Worm (Caenorhabditis elegans) whole organism, L2 larva: ENCODE data around the gene scrm-5.

Experiments used
- elt-1 ChIP-seq: fragments of 150-350 bp; optimal IDR thresholded peaks from 2 replicates; lab custom pipeline; 2014; ENCODE audit warnings: missing biosample characterization, missing genetic modification characterization
- lin-13 ChIP-seq: fragments of 150-350 bp; optimal IDR thresholded peaks from 2 replicates; lab custom pipeline; 2014; ENCODE audit warnings: missing biosample characterization, missing genetic modification reagents, missing genetic modification characterization
- nhr-10 ChIP-seq: sonication (generic microtip); optimal IDR thresholded peaks from 2 replicates; lab custom pipeline; 2017; ENCODE audit warnings: missing biosample characterization, missing genetic modification characterization
- nhr-11 ChIP-seq: fragments of 150-350 bp; optimal IDR thresholded peaks from 2 replicates; lab custom pipeline; 2014; ENCODE audit warnings: missing biosample characterization, missing genetic modification characterization
- nhr-21 ChIP-seq: fragments of 150-350 bp; optimal IDR thresholded peaks from 2 replicates; lab custom pipeline; 2014; ENCODE audit warnings: missing biosample characterization, missing genetic modification characterization
- nhr-77 ChIP-seq: fragments of 150-350 bp; optimal IDR thresholded peaks from 2 replicates; lab custom pipeline; 2014; ENCODE audit warnings: missing biosample characterization, missing genetic modification characterization
- snpc-4 ChIP-seq: fragments of 150-350 bp; optimal IDR thresholded peaks from 2 replicates; lab custom pipeline; 2014; ENCODE audit warnings: missing biosample characterization, missing genetic modification characterization
- unc-62 ChIP-seq: fragments of 150-350 bp; optimal IDR thresholded peaks from 2 replicates; lab custom pipeline; 2014; ENCODE audit warnings: missing biosample characterization, missing genetic modification reagents, missing genetic modification characterization

DNA sequence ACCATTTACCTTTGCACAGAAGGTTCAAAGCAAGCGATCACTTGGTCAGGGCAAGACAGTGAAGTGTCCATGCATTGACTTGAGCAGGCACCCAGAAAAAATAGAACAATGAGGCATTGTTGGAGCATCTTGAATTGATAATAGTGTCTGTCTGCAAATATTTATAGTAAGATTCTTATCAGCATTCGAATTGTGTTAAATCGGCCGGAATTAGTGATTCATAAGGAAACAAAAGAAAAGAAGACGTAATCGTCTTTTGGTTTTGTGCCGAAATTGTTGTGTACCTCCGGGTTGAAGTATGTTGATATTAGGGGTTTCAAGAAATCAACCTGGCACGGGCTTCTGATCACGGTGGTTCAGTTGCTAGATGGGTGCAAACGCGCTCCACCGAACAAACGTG is 42.0 kb upstream of the scrm-5 start, which contains the start of gene F49F1.5:
- no peak for TF ChIP-seq nhr-11 (tag; lab: Kevin White, UChicago)
- no peak for TF ChIP-seq elt-1 (tag; lab: Kevin White, UChicago)
- no peak for TF ChIP-seq unc-62 (GFP tag; lab: Kevin White, UChicago)
- TF ChIP-seq nhr-21, result no peak
- TF ChIP-seq nhr-77 (tag; lab: Kevin White, UChicago), result no peak
- no peak for TF ChIP-seq nhr-10 (tag; lab: Kevin White, UChicago)
- TF ChIP-seq snpc-4 (tag; lab: Kevin White, UChicago), result no peak
- no peak for TF ChIP-seq lin-13 (GFP tag; lab: Kevin White, UChicago)
